Worm (Caenorhabditis elegans): ENCODE results near the gene cyp-13A3.

Gene cyp-13A3

ce11 chrII:9782337-9782736 is 10.8 kb downstream of the cyp-13A3 start, which contains the start of gene T10B9.14:
Gene T10B9.14, minus strand, starts transcription at chrII:9782437.
- no peak for TF ChIP-seq unc-55 (GFP tag; optimal IDR thresholded peaks at IDR 0.05)
- TF ChIP-seq blmp-1 (tag; optimal IDR thresholded peaks at IDR 0.05; ENCODE audit: insufficient read depth), result no peak
- TF ChIP-seq aly-2 (tag; optimal IDR thresholded peaks at IDR 0.05), result no peak
- no peak for TF ChIP-seq ZK546.5 (tag; optimal IDR thresholded peaks at IDR 0.05)
- TF ChIP-seq sem-4 (tag; optimal IDR thresholded peaks at IDR 0.05), result no peak
- no peak for TF ChIP-seq lin-39 (tag; optimal IDR thresholded peaks at IDR 0.05)
- no peak for TF ChIP-seq nhr-10 (tag; optimal IDR thresholded peaks at IDR 0.05)
- TF ChIP-seq mab-5 (tag; optimal IDR thresholded peaks at IDR 0.05), result no peak
- no peak for TF ChIP-seq fos-1 (tag; optimal IDR thresholded peaks at IDR 0.05)
- TF ChIP-seq unc-39 (tag; optimal IDR thresholded peaks at IDR 0.05), result no peak
- TF ChIP-seq nhr-129 (tag; optimal IDR thresholded peaks at IDR 0.05), result no peak
- no peak for TF ChIP-seq ama-1 (optimal IDR thresholded peaks at IDR 0.05)
- no peak for TF ChIP-seq alr-1 (tag; optimal IDR thresholded peaks at IDR 0.05)
- no peak for TF ChIP-seq nhr-23 (tag; optimal IDR thresholded peaks at IDR 0.05)
- TF ChIP-seq ztf-11 (tag; optimal IDR thresholded peaks at IDR 0.05), result no peak
- no peak for TF ChIP-seq sma-3 (GFP tag; optimal IDR thresholded peaks at IDR 0.05)

- TF ChIP-seq R02D3.7 (tag; optimal IDR thresholded peaks at IDR 0.05) (no peak), sma-9 (GFP tag; optimal IDR thresholded peaks at IDR 0.05) (peak; percentile 54), sma-9 (tag; optimal IDR thresholded peaks at IDR 0.05) (no peak), crh-2 (tag; optimal IDR thresholded peaks at IDR 0.05) (peak; percentile 13), fos-1 (tag; optimal IDR thresholded peaks at IDR 0.05) (peak; percentile 77)
Measured at ce11 chrII:9781842-9782241, 11.3 kb downstream of the cyp-13A3 start, which contains the start of gene cyp-13A1. Gene cyp-13A1, minus strand, starts transcription at chrII:9781997.

- TF ChIP-seq ztf-4 (tag; optimal IDR thresholded peaks at IDR 0.05) (no peak), dmd-4 (tag; optimal IDR thresholded peaks at IDR 0.05) (no peak), nhr-12 (tag; optimal IDR thresholded peaks at IDR 0.05) (no peak), lin-39 (tag; optimal IDR thresholded peaks at IDR 0.05) (no peak), sma-3 (GFP tag; optimal IDR thresholded peaks at IDR 0.05) (no peak), sma-9 (GFP tag; optimal IDR thresholded peaks at IDR 0.05) (no peak), sma-9 (tag; optimal IDR thresholded peaks at IDR 0.05) (no peak), unc-62 (GFP tag; optimal IDR thresholded peaks at IDR 0.05) (no peak), Y55F3AM.14 (GFP tag; optimal IDR thresholded peaks at IDR 0.05) (no peak), nhr-23 (tag; optimal IDR thresholded peaks at IDR 0.05) (no peak), egl-27 (tag; optimal IDR thresholded peaks at IDR 0.05) (no peak), fos-1 (tag; optimal IDR thresholded peaks at IDR 0.05) (no peak), nhr-237 (tag; optimal IDR thresholded peaks at IDR 0.05) (no peak), mab-5 (tag; optimal IDR thresholded peaks at IDR 0.05) (no peak), R02D3.7 (tag; optimal IDR thresholded peaks at IDR 0.05) (no peak), blmp-1 (tag; optimal IDR thresholded peaks at IDR 0.05; ENCODE audit: insufficient read depth) (no peak), snpc-4 (tag; optimal IDR thresholded peaks at IDR 0.05) (no peak), nhr-21 (tag; optimal IDR thresholded peaks at IDR 0.05) (no peak)
Measured at ce11 chrII:9778495-9778894, 14.6 kb downstream of the cyp-13A3 start.

- TF ChIP-seq sma-3 (GFP tag; optimal IDR thresholded peaks at IDR 0.05), result no peak
- no peak for TF ChIP-seq crh-2 (tag; optimal IDR thresholded peaks at IDR 0.05)
- TF ChIP-seq nhr-21 (tag; optimal IDR thresholded peaks at IDR 0.05), result no peak
- no peak for TF ChIP-seq lin-11 (tag; optimal IDR thresholded peaks at IDR 0.05)
- no peak for TF ChIP-seq unc-62 (GFP tag; optimal IDR thresholded peaks at IDR 0.05)
- TF ChIP-seq nhr-237 (tag; optimal IDR thresholded peaks at IDR 0.05), result no peak
- no peak for TF ChIP-seq fos-1 (tag; optimal IDR thresholded peaks at IDR 0.05)
- TF ChIP-seq ama-1 (optimal IDR thresholded peaks at IDR 0.05), result no peak
- no peak for TF ChIP-seq elt-1 (tag; optimal IDR thresholded peaks at IDR 0.05)
- no peak for TF ChIP-seq blmp-1 (tag; optimal IDR thresholded peaks at IDR 0.05; ENCODE audit: insufficient read depth)
- TF ChIP-seq F13H6.1 (tag; optimal IDR thresholded peaks at IDR 0.05), result no peak
- TF ChIP-seq mab-5 (tag; optimal IDR thresholded peaks at IDR 0.05), result no peak
- no peak for TF ChIP-seq ztf-1 (GFP tag; conservative IDR thresholded peaks at IDR 0.05)
- no peak for TF ChIP-seq zag-1 (tag; optimal IDR thresholded peaks at IDR 0.05)
- TF ChIP-seq gmeb-1 (tag; optimal IDR thresholded peaks at IDR 0.05), result no peak
- no peak for TF ChIP-seq unc-39 (tag; optimal IDR thresholded peaks at IDR 0.05)
- no peak for TF ChIP-seq nhr-23 (tag; optimal IDR thresholded peaks at IDR 0.05)
- TF ChIP-seq lsy-2 (tag; optimal IDR thresholded peaks at IDR 0.05), result no peak
- no peak for TF ChIP-seq mbf-1 (tag; optimal IDR thresholded peaks at IDR 0.05)
Measured at ce11 chrII:9775790-9776189, 17.3 kb downstream of the cyp-13A3 start, which contains the start of gene T10B9.9. Gene T10B9.9, minus strand, starts transcription at chrII:9775890.

Measured in whole organism, L2 larva.